Worm (Caenorhabditis elegans) whole organism, L1 larva: ENCODE measurements around the gene jun-1.
A peak's percentile ranks its signal among the peaks of the same experiment; 100 is the strongest.

Experiments used
- C04F5.9 ChIP-seq: sonication (generic microtip); optimal IDR thresholded peaks from 2 replicates; lab custom pipeline; 2016; ENCODE audit warnings: missing genetic modification characterization, missing compliant biosample characterization
- C16A3.4 ChIP-seq: fragments of 150-350 bp; optimal IDR thresholded peaks from 2 replicates; lab custom pipeline; 2014; ENCODE audit warnings: missing biosample characterization, missing genetic modification characterization
- Y116A8C.19 ChIP-seq: sonication (generic microtip); optimal IDR thresholded peaks from 2 replicates; lab custom pipeline; 2016; ENCODE audit warnings: missing compliant biosample characterization, missing genetic modification characterization, borderline replicate concordance
- aha-1 ChIP-seq: fragments of 150-350 bp; optimal IDR thresholded peaks from 2 replicates; lab custom pipeline; 2014; ENCODE audit warnings: missing biosample characterization, missing genetic modification characterization
- blmp-1 ChIP-seq: fragments of 150-350 bp; optimal IDR thresholded peaks from 2 replicates; lab custom pipeline; 2014; ENCODE audit warnings: missing biosample characterization, missing genetic modification characterization
- ceh-63 ChIP-seq: fragments of 200-800 bp; sonication (Bioruptor generic); optimal IDR thresholded peaks from 2 replicates; lab custom pipeline; 2018; ENCODE audit warnings: mild to moderate bottlenecking, missing genetic modification characterization, missing compliant biosample characterization
- ceh-8 ChIP-seq: fragments of 200-800 bp; sonication (Bioruptor generic); optimal IDR thresholded peaks from 2 replicates; lab custom pipeline; 2018; ENCODE audit warnings: mild to moderate bottlenecking, missing genetic modification characterization, moderate library complexity, missing compliant biosample characterization
- ceh-88 ChIP-seq: fragments of 200-800 bp; sonication (Bioruptor generic); IDR thresholded peaks from 2 replicates; pipeline ENCODE4 v1.3.6; 2022; ENCODE audit warnings: missing genetic modification characterization, missing compliant biosample characterization
- dpl-1 ChIP-seq, 3 experiments: fragments of 150-350 bp in 2 of 3; sonication (generic microtip) in 1 of 3; optimal IDR thresholded peaks; 2 replicates each; lab custom pipeline; 2014 to 2017; ENCODE audit warnings: missing biosample characterization in 3 of 3, missing genetic modification characterization in 3 of 3, missing genetic modification reagents in 3 of 3
- dsc-1 ChIP-seq: sonication (generic microtip); optimal IDR thresholded peaks from 2 replicates; lab custom pipeline; 2016; ENCODE audit warnings: mild to moderate bottlenecking, missing genetic modification characterization, missing compliant biosample characterization
- efl-1 ChIP-seq, 4 experiments: fragments of 150-350 bp; optimal IDR thresholded peaks in 3 of 4; peaks in 1 of 4; 1 replicate in 1 of 4; 2 replicates in 3 of 4; lab custom pipeline; 2014; ENCODE audit warnings: missing biosample characterization in 2 of 4, missing genetic modification characterization in 2 of 4, missing genetic modification reagents in 2 of 4
- elt-2 ChIP-seq: sonication (generic microtip); optimal IDR thresholded peaks from 2 replicates; lab custom pipeline; 2016; ENCODE audit warnings: missing genetic modification characterization, mild to moderate bottlenecking, inconsistent platforms, missing compliant biosample characterization, missing genetic modification reagents
- elt-3 ChIP-seq, 6 experiments: fragments of 150-350 bp in 1 of 6; sonication (generic microtip); optimal IDR thresholded peaks; 2 replicates each; lab custom pipeline; 2017 to 2018; ENCODE audit warnings: missing biosample characterization in 6 of 6, missing genetic modification characterization in 6 of 6, inconsistent platforms in 1 of 6
- fkh-4 ChIP-seq: sonication (generic microtip); optimal IDR thresholded peaks from 2 replicates; lab custom pipeline; 2016; ENCODE audit warnings: missing compliant biosample characterization, missing genetic modification characterization, borderline replicate concordance
- fkh-8 ChIP-seq: sonication (generic microtip); optimal IDR thresholded peaks from 2 replicates; lab custom pipeline; 2016; ENCODE audit warnings: mild to moderate bottlenecking, missing genetic modification characterization, missing compliant biosample characterization
- fos-1 ChIP-seq: fragments of 150-350 bp; optimal IDR thresholded peaks from 2 replicates; lab custom pipeline; 2014; ENCODE audit warnings: missing biosample characterization, missing genetic modification characterization
- hlh-17 ChIP-seq: fragments of 200-800 bp; sonication (Bioruptor generic); optimal IDR thresholded peaks from 2 replicates; lab custom pipeline; 2018; ENCODE audit warnings: missing genetic modification characterization, mild to moderate bottlenecking, missing compliant biosample characterization, moderate library complexity, borderline replicate concordance
- hpl-2 ChIP-seq: fragments of 150-350 bp; optimal IDR thresholded peaks from 2 replicates; lab custom pipeline; 2014; ENCODE audit warnings: missing biosample characterization, missing genetic modification reagents, missing genetic modification characterization
- lin-14 ChIP-seq: fragments of 200-800 bp; sonication (Bioruptor generic); optimal IDR thresholded peaks from 2 replicates; lab custom pipeline; 2018; ENCODE audit warnings: mild to moderate bottlenecking, missing genetic modification characterization, moderate library complexity, missing compliant biosample characterization
- lin-35 ChIP-seq, 2 experiments: fragments of 150-350 bp; optimal IDR thresholded peaks; 2 replicates each; lab custom pipeline; 2014; ENCODE audit warnings: missing biosample characterization in 2 of 2, missing genetic modification characterization in 2 of 2, missing genetic modification reagents in 2 of 2
- mdl-1 ChIP-seq, 2 experiments: fragments of 150-350 bp; optimal IDR thresholded peaks; 2 replicates each; lab custom pipeline; 2014 to 2017; ENCODE audit warnings: missing biosample characterization in 2 of 2, missing genetic modification characterization in 2 of 2, inconsistent platforms in 1 of 2
- mep-1 ChIP-seq: fragments of 150-350 bp; optimal IDR thresholded peaks from 2 replicates; lab custom pipeline; 2014; ENCODE audit warnings: missing biosample characterization, missing genetic modification characterization
- nhr-20 ChIP-seq: sonication (generic microtip); optimal IDR thresholded peaks from 2 replicates; lab custom pipeline; 2016; ENCODE audit warnings: mild to moderate bottlenecking, missing genetic modification characterization, missing compliant biosample characterization
- nhr-28 ChIP-seq: fragments of 150-350 bp; optimal IDR thresholded peaks from 2 replicates; lab custom pipeline; 2014; ENCODE audit warnings: missing biosample characterization, missing genetic modification characterization
- nhr-47 ChIP-seq: sonication (generic microtip); optimal IDR thresholded peaks from 2 replicates; lab custom pipeline; 2016; ENCODE audit warnings: mild to moderate bottlenecking, missing genetic modification characterization, moderate library complexity, missing compliant biosample characterization
- nhr-71 ChIP-seq: sonication (generic microtip); optimal IDR thresholded peaks from 2 replicates; lab custom pipeline; 2016; ENCODE audit warnings: mild to moderate bottlenecking, missing genetic modification characterization, moderate library complexity, missing compliant biosample characterization
- nhr-76 ChIP-seq: sonication (generic microtip); optimal IDR thresholded peaks from 2 replicates; lab custom pipeline; 2017; ENCODE audit warnings: missing biosample characterization, missing genetic modification characterization
- nhr-85 ChIP-seq: sonication (generic microtip); peaks from one replicate; lab custom pipeline; 2016; ENCODE audit warnings: missing genetic modification characterization, inconsistent platforms, missing compliant biosample characterization
- nhr-90 ChIP-seq: sonication (generic microtip); optimal IDR thresholded peaks from 2 replicates; lab custom pipeline; 2016; ENCODE audit warnings: mild to moderate bottlenecking, missing genetic modification characterization, missing compliant biosample characterization; ENCODE audit not compliant: poor library complexity
- pqm-1 ChIP-seq: sonication (generic microtip); optimal IDR thresholded peaks from 3 replicates; lab custom pipeline; 2017; ENCODE audit warnings: missing biosample characterization, missing genetic modification characterization
- rnt-1 ChIP-seq: sonication (generic microtip); optimal IDR thresholded peaks from 2 replicates; lab custom pipeline; 2016; ENCODE audit warnings: mild to moderate bottlenecking, missing genetic modification characterization, moderate library complexity, missing compliant biosample characterization
- skn-1 ChIP-seq: fragments of 150-350 bp; optimal IDR thresholded peaks from 2 replicates; lab custom pipeline; 2014; ENCODE audit warnings: missing biosample characterization, missing genetic modification characterization
- snu-23 ChIP-seq: sonication (generic microtip); optimal IDR thresholded peaks from 2 replicates; lab custom pipeline; 2016; ENCODE audit warnings: missing genetic modification characterization, missing compliant biosample characterization
- swsn-7 ChIP-seq: sonication (generic microtip); optimal IDR thresholded peaks from 2 replicates; lab custom pipeline; 2016; ENCODE audit warnings: missing genetic modification characterization, missing compliant biosample characterization
- tbx-2 ChIP-seq: sonication (generic microtip); optimal IDR thresholded peaks from 2 replicates; lab custom pipeline; 2016; ENCODE audit warnings: missing genetic modification characterization, missing compliant biosample characterization
- tlp-1 ChIP-seq: fragments of 150-350 bp; optimal IDR thresholded peaks from 2 replicates; lab custom pipeline; 2014; ENCODE audit warnings: missing biosample characterization, missing genetic modification characterization
- unc-130 ChIP-seq: fragments of 150-350 bp; optimal IDR thresholded peaks from 2 replicates; lab custom pipeline; 2017; ENCODE audit warnings: missing biosample characterization, missing genetic modification characterization, inconsistent platforms

Gene jun-1

ce11 chrII:9154339-9154738 is 41.4 kb downstream of the jun-1 start:
- no peak for TF ChIP-seq fos-1
- TF ChIP-seq rnt-1 (tag; lab: Kevin White, UChicago): no peak
- no peak for TF ChIP-seq ceh-63 (GFP tag; lab: Kevin White, UChicago)
- no peak for TF ChIP-seq ceh-8 (GFP tag; lab: Kevin White, UChicago)
- no peak for TF ChIP-seq skn-1 (tag; lab: Kevin White, UChicago)
- TF ChIP-seq Y116A8C.19 (tag; lab: Kevin White, UChicago): no peak
- TF ChIP-seq aha-1 (tag; lab: Kevin White, UChicago): no peak

DNA sequence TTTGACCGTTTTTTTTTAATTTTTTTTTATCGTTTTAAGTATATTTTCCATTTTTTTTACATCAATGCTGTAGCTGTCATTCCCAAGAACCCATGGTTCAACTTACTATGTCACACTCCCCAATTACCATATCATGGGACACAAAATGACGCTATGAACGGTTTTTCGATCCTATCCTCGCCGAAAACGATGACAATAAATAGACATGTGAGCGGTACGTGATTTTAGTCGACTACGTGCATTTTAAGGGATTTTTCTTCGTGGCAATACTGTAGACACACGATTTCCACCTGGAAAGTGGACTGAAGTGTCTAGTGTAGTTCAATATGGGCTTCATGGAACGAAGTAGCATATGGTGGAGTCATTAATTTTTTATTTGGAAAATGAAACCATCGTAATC is 43.3 kb downstream of the jun-1 start:
- TF ChIP-seq lin-35 (GFP tag; optimal IDR thresholded peaks at IDR 0.05; lab: Kevin White, UChicago): peak in 1 of 2 experiments; percentile 19
- no peak for TF ChIP-seq dsc-1
- peak; percentile 24 for TF ChIP-seq nhr-71 (tag; lab: Kevin White, UChicago)
- TF ChIP-seq lin-14 (GFP tag; lab: Kevin White, UChicago): peak; percentile 10
- TF ChIP-seq elt-3 (tag; optimal IDR thresholded peaks at IDR 0.05; lab: Kevin White, UChicago): peak in 1 of 6 experiments; percentile 47
- TF ChIP-seq aha-1 (tag; lab: Kevin White, UChicago): peak; percentile 49
- TF ChIP-seq blmp-1 (tag; lab: Kevin White, UChicago): peak; percentile 27
- peak; percentile 18 for TF ChIP-seq nhr-90
- peak; percentile 65 for TF ChIP-seq nhr-20 (tag; lab: Kevin White, UChicago)
- TF ChIP-seq snu-23 (GFP tag; lab: Kevin White, UChicago): peak; percentile 2
- TF ChIP-seq swsn-7 (tag; lab: Kevin White, UChicago): no peak

DNA sequence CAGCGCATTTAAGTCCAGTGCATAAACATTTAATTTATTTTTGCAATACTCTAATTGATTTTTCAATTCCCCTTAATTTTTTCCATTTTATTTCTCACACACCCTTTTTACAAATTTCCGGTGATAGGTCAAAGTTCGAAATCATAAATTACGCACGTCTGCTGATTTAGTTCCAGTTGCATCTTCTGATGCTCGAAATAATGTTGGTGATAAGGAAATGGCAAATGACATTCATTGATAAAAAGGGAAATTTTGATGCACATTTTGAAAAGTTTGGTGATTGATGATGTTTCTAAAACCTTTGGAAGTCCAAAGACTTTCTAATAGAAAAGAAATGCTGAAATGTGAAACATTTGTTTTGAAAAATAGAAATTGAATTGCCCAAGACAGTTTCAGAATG is 44.2 kb downstream of the jun-1 start:
- TF ChIP-seq elt-2: peak; percentile 90
- TF ChIP-seq pqm-1 (tag; lab: Kevin White, UChicago): peak; percentile 60
- peak; percentile 1 for TF ChIP-seq nhr-71 (tag; lab: Kevin White, UChicago)
- TF ChIP-seq hlh-17: no peak
- TF ChIP-seq nhr-90: peak; percentile 18
- TF ChIP-seq fkh-4 (tag; lab: Kevin White, UChicago): no peak
- TF ChIP-seq tlp-1: peak; percentile 5
- TF ChIP-seq lin-35 (GFP tag; optimal IDR thresholded peaks at IDR 0.05; lab: Kevin White, UChicago): peak in 1 of 2 experiments; percentile 3

- no peak for TF ChIP-seq fkh-8 (tag; lab: Kevin White, UChicago)
- no peak for TF ChIP-seq C04F5.9 (tag; lab: Kevin White, UChicago)
- TF ChIP-seq efl-1 (optimal IDR thresholded peaks at IDR 0.05; lab: Kevin White, UChicago): no peak
- no peak for TF ChIP-seq efl-1 (GFP tag; optimal IDR thresholded peaks at IDR 0.05 in 1 of 2; lab: Kevin White, UChicago)
- TF ChIP-seq fkh-4 (tag; lab: Kevin White, UChicago): no peak
Measured at ce11 chrII:9158029-9158428, 45.1 kb downstream of the jun-1 start, which contains the start of gene oac-54. Gene oac-54, plus strand, starts transcription at chrII:9158111.

DNA sequence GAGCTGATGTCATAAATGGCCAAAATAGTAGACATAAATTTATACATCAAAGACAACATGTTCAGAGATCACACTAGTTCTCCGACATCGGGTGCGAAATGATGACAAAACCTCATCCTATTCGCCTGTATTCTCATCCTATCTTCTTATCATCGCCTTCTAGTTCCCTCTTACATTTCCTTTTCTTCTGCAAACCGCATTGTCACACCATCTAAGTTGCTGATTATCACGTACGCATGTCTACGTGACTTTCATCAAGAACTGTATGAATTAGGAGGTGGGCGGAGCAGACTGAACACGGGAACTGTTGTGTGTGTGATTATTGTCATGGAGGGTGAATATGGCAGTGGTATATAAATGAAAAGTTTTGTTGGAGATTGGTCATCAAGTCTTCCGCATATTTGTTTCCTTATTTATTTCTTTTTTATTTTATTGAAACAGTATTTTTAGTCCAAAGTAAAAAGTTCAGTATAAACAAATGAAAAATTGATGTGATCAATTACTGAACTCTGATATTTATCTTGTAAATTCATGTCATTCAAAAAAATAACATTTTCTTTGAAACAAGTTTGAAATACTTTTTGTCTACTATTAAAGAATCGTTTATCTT is 47.3 kb downstream of the jun-1 start:
- peak in 1 of 2 experiments; percentile 42 for TF ChIP-seq lin-35 (GFP tag; optimal IDR thresholded peaks at IDR 0.05; lab: Kevin White, UChicago)
- peak in 1 of 2 experiments; percentile 58 for TF ChIP-seq mdl-1 (tag; optimal IDR thresholded peaks at IDR 0.05; lab: Kevin White, UChicago)
- TF ChIP-seq hpl-2 (GFP tag; lab: Kevin White, UChicago): no peak
- peak; percentile 90 for TF ChIP-seq nhr-85 (tag; lab: Kevin White, UChicago)
- peak; percentile 60 for TF ChIP-seq nhr-71 (tag; lab: Kevin White, UChicago)
- no peak for TF ChIP-seq dpl-1 (GFP tag; optimal IDR thresholded peaks at IDR 0.05; lab: Kevin White, UChicago)
- TF ChIP-seq nhr-76 (tag; lab: Kevin White, UChicago): peak; percentile 0
- TF ChIP-seq mep-1 (tag; lab: Kevin White, UChicago): peak; percentile 19
- TF ChIP-seq tbx-2 (tag; lab: Kevin White, UChicago): peak; percentile 34
- peak; percentile 89 for TF ChIP-seq blmp-1 (tag; lab: Kevin White, UChicago)
- peak; percentile 62 for TF ChIP-seq unc-130 (tag; lab: Kevin White, UChicago)
- peak in 5 of 6 experiments; percentile 18 to 96 (median 82) for TF ChIP-seq elt-3 (tag; optimal IDR thresholded peaks at IDR 0.05; lab: Kevin White, UChicago)
- TF ChIP-seq lin-14 (GFP tag; lab: Kevin White, UChicago): peak; percentile 69
- no peak for TF ChIP-seq ceh-88 (GFP tag; lab: Robert Waterston, UW)
- peak; percentile 39 for TF ChIP-seq nhr-47 (tag; lab: Kevin White, UChicago)
- peak; percentile 78 for TF ChIP-seq nhr-20 (tag; lab: Kevin White, UChicago)
- TF ChIP-seq elt-2: no peak
- no peak for TF ChIP-seq efl-1 (optimal IDR thresholded peaks at IDR 0.05; lab: Kevin White, UChicago)
- peak in 1 of 2 experiments; percentile 87 for TF ChIP-seq efl-1 (GFP tag; optimal IDR thresholded peaks at IDR 0.05 in 1 of 2; lab: Kevin White, UChicago)
- peak; percentile 14 for TF ChIP-seq C16A3.4 (tag; lab: Kevin White, UChicago)
- TF ChIP-seq nhr-90: peak; percentile 65
- TF ChIP-seq aha-1 (tag; lab: Kevin White, UChicago): peak; percentile 83
- peak; percentile 90 for TF ChIP-seq skn-1 (tag; lab: Kevin White, UChicago)
- TF ChIP-seq snu-23 (GFP tag; lab: Kevin White, UChicago): peak; percentile 43
- TF ChIP-seq nhr-28 (tag; lab: Kevin White, UChicago): no peak
- TF ChIP-seq, all 84 proteins: peak for 19
